Fruit fly (Drosophila melanogaster) whole organism, embryonic: Measurements from ENCODE around the gene sff.

Experiments
- B-H2 ChIP-seq: fragments of 200-800 bp; sonication (Bioruptor generic); optimal IDR thresholded peaks from 2 replicates; lab custom pipeline; 2018; ENCODE audit warnings: missing biosample characterization, mild to moderate bottlenecking, missing genetic modification characterization
- BtbVII ChIP-seq: fragments of 200-800 bp; sonication (Bioruptor generic); optimal IDR thresholded peaks from 3 replicates; lab custom pipeline; 2017; ENCODE audit warnings: missing biosample characterization, mild to moderate bottlenecking, missing genetic modification characterization
- CG12942 ChIP-seq: fragments of 200-800 bp; sonication (Bioruptor generic); optimal IDR thresholded peaks from 3 replicates; lab custom pipeline; 2016; ENCODE audit warnings: missing biosample characterization, missing genetic modification characterization
- CG13424 ChIP-seq: fragments of 200-800 bp; sonication (Bioruptor generic); optimal IDR thresholded peaks from 2 replicates; lab custom pipeline; 2019; ENCODE audit warnings: missing biosample characterization, mild to moderate bottlenecking, missing genetic modification characterization, moderate library complexity
- CG1529 ChIP-seq: fragments of 200-800 bp; sonication (Bioruptor generic); optimal IDR thresholded peaks from 3 replicates; lab custom pipeline; 2018; ENCODE audit warnings: missing biosample characterization, missing genetic modification characterization
- CG17186 ChIP-seq: fragments of 200-800 bp; sonication (Bioruptor generic); optimal IDR thresholded peaks from 3 replicates; lab custom pipeline; 2017; ENCODE audit warnings: missing biosample characterization, missing genetic modification reagents, missing genetic modification characterization
- CG30020 ChIP-seq: fragments of 200-800 bp; optimal IDR thresholded peaks from 2 replicates; lab custom pipeline; 2019; ENCODE audit warnings: missing biosample characterization, mild to moderate bottlenecking, missing genetic modification characterization, moderate library complexity
- CG30403 ChIP-seq: fragments of 200-800 bp; sonication (Bioruptor generic); optimal IDR thresholded peaks from 3 replicates; lab custom pipeline; 2016; ENCODE audit warnings: missing biosample characterization, missing genetic modification characterization
- CG31365 ChIP-seq: fragments of 200-800 bp; sonication (Bioruptor generic); optimal IDR thresholded peaks from 2 replicates; lab custom pipeline; 2018; ENCODE audit warnings: missing biosample characterization, mild to moderate bottlenecking, missing genetic modification characterization
- CG31388 ChIP-seq: fragments of 200-800 bp; sonication (Bioruptor generic); optimal IDR thresholded peaks from 2 replicates; lab custom pipeline; 2016; ENCODE audit warnings: missing biosample characterization, missing genetic modification characterization
- CG34376 ChIP-seq: fragments of 200-800 bp; sonication (Bioruptor generic); optimal IDR thresholded peaks from 2 replicates; lab custom pipeline; 2018; ENCODE audit warnings: missing biosample characterization, mild to moderate bottlenecking, missing genetic modification characterization
- CG3726 ChIP-seq: fragments of 200-800 bp; sonication (Bioruptor generic); IDR thresholded peaks from 3 replicates; pipeline ENCODE4, ENCODE4 v1.3.6; 2022; ENCODE audit warnings: missing biosample characterization, missing genetic modification characterization
- CG3838 ChIP-seq: fragments of 200-800 bp; sonication (Bioruptor generic); optimal IDR thresholded peaks from 3 replicates; lab custom pipeline; 2016; ENCODE audit warnings: missing biosample characterization, missing genetic modification characterization
- CG4424 ChIP-seq: fragments of 200-800 bp; sonication (Bioruptor generic); optimal IDR thresholded peaks from 3 replicates; lab custom pipeline; 2016; ENCODE audit warnings: missing biosample characterization, missing genetic modification characterization
- CG6272 ChIP-seq: fragments of 200-800 bp; sonication (Bioruptor generic); IDR thresholded peaks from 2 replicates; pipeline ENCODE4 v1.3.6; 2022; ENCODE audit warnings: missing biosample characterization, missing genetic modification characterization
- CG6765 ChIP-seq: fragments of 200-800 bp; sonication (Bioruptor generic); optimal IDR thresholded peaks from 3 replicates; lab custom pipeline; 2017; ENCODE audit warnings: missing biosample characterization, mild to moderate bottlenecking, missing genetic modification characterization
- CG7372 ChIP-seq: fragments of 200-800 bp; sonication (Bioruptor generic); IDR thresholded peaks from 2 replicates; pipeline ENCODE4 v1.3.6; 2022; ENCODE audit warnings: missing biosample characterization, missing genetic modification characterization
- CG7556 ChIP-seq: fragments of 200-800 bp; sonication (Bioruptor generic); optimal IDR thresholded peaks from 2 replicates; lab custom pipeline; 2017; ENCODE audit warnings: missing biosample characterization, mild to moderate bottlenecking, missing genetic modification characterization
- CG7928 ChIP-seq: fragments of 200-800 bp; sonication (Bioruptor generic); optimal IDR thresholded peaks from 2 replicates; lab custom pipeline; 2017; ENCODE audit warnings: missing biosample characterization, mild to moderate bottlenecking, missing genetic modification characterization
- CG8765 ChIP-seq: fragments of 200-800 bp; sonication (Bioruptor generic); IDR thresholded peaks from 2 replicates; pipeline ENCODE4 v1.3.6; 2022; ENCODE audit warnings: missing biosample characterization, missing genetic modification characterization
- CG8924 ChIP-seq: fragments of 200-800 bp; optimal IDR thresholded peaks from 3 replicates; lab custom pipeline; 2019; ENCODE audit warnings: missing biosample characterization, mild to moderate bottlenecking, missing genetic modification characterization, moderate library complexity
- CG9215 ChIP-seq: fragments of 200-800 bp; sonication (Bioruptor generic); IDR thresholded peaks from 2 replicates; pipeline ENCODE4 v1.3.6; 2022; ENCODE audit warnings: missing biosample characterization, missing genetic modification characterization
- CG9876 ChIP-seq: fragments of 200-800 bp; sonication (Bioruptor generic); optimal IDR thresholded peaks from 2 replicates; lab custom pipeline; 2016; ENCODE audit warnings: missing biosample characterization, missing genetic modification characterization
- D ChIP-seq, 2 experiments: fragments of 200-800 bp in 1 of 2; fragments of >200 bp in 1 of 2; sonication (Bioruptor generic) in 1 of 2; optimal IDR thresholded peaks; 2 replicates in 1 of 2; 3 replicates in 1 of 2; lab custom pipeline; 2017; ENCODE audit warnings: mild to moderate bottlenecking in 1 of 2, missing biosample characterization in 1 of 2, missing genetic modification characterization in 1 of 2, missing genetic modification reagents in 1 of 2
- Dref ChIP-seq: fragments of 200-800 bp; sonication (Bioruptor generic); IDR thresholded peaks from 2 replicates; pipeline ENCODE4 v1.3.6; 2022; ENCODE audit warnings: missing biosample characterization, missing genetic modification characterization
- GATAe ChIP-seq: fragments of 200-800 bp; sonication (Bioruptor generic); conservative IDR thresholded peaks from 2 replicates; pipeline ENCODE4 v1.3.6; 2022; ENCODE audit warnings: missing biosample characterization, missing genetic modification characterization
- Hr78 ChIP-seq, 2 experiments: fragments of 200-800 bp in 1 of 2; fragments of >200 bp in 1 of 2; sonication (Bioruptor generic) in 1 of 2; optimal IDR thresholded peaks; 2 replicates each; lab custom pipeline; 2017 to 2019; ENCODE audit warnings: missing biosample characterization in 2 of 2, missing genetic modification characterization in 2 of 2, mild to moderate bottlenecking in 1 of 2, moderate library complexity in 1 of 2
- Kr ChIP-seq: fragments of 200-800 bp; sonication (Bioruptor generic); optimal IDR thresholded peaks from 2 replicates; lab custom pipeline; 2017; ENCODE audit warnings: missing biosample characterization, mild to moderate bottlenecking, missing genetic modification characterization
- Spps ChIP-seq: fragments of 200-800 bp; sonication (Bioruptor generic); optimal IDR thresholded peaks from 2 replicates; lab custom pipeline; 2018; ENCODE audit warnings: missing biosample characterization, mild to moderate bottlenecking, missing genetic modification characterization
- Vsx1 ChIP-seq: fragments of 200-800 bp; sonication (Bioruptor generic); optimal IDR thresholded peaks from 2 replicates; lab custom pipeline; 2017; ENCODE audit warnings: missing biosample characterization, mild to moderate bottlenecking, missing genetic modification characterization, missing genetic modification reagents
- chif ChIP-seq, 2 experiments: fragments of 200-800 bp; sonication (Bioruptor generic); optimal IDR thresholded peaks; 3 replicates each; lab custom pipeline; 2016; ENCODE audit warnings: missing biosample characterization in 2 of 2, missing genetic modification characterization in 2 of 2
- da ChIP-seq: fragments of 200-800 bp; sonication (Bioruptor generic); optimal IDR thresholded peaks from 2 replicates; lab custom pipeline; 2016; ENCODE audit warnings: missing biosample characterization, missing genetic modification characterization
- danr ChIP-seq: fragments of 200-800 bp; sonication (Bioruptor generic); IDR thresholded peaks from 2 replicates; pipeline ENCODE4 v1.3.6; 2022; ENCODE audit warnings: missing biosample characterization, missing genetic modification characterization
- dati ChIP-seq: fragments of 200-800 bp; sonication (Bioruptor generic); IDR thresholded peaks from 2 replicates; pipeline ENCODE4 v1.3.6; 2022; ENCODE audit warnings: missing biosample characterization, missing genetic modification characterization
- dmrt99B ChIP-seq: fragments of 200-800 bp; sonication (Bioruptor generic); optimal IDR thresholded peaks from 2 replicates; lab custom pipeline; 2018; ENCODE audit warnings: missing biosample characterization, mild to moderate bottlenecking, missing genetic modification characterization, moderate library complexity
- gcm2 ChIP-seq: fragments of 200-800 bp; sonication (Bioruptor generic); optimal IDR thresholded peaks from 2 replicates; lab custom pipeline; 2016; ENCODE audit warnings: missing biosample characterization, missing genetic modification characterization
- lab ChIP-seq: fragments of 200-800 bp; sonication (Bioruptor generic); optimal IDR thresholded peaks from 3 replicates; lab custom pipeline; 2017; ENCODE audit warnings: missing biosample characterization, missing genetic modification characterization, mild to moderate bottlenecking, moderate library complexity, missing genetic modification reagents
- lilli ChIP-seq: fragments of 200-800 bp; sonication (Bioruptor generic); optimal IDR thresholded peaks from 3 replicates; lab custom pipeline; 2016; ENCODE audit warnings: missing biosample characterization, missing genetic modification characterization
- prd ChIP-seq, 3 experiments: fragments of >200 bp in 2 of 3; fragments of 200-800 bp in 1 of 3; sonication (Bioruptor generic) in 1 of 3; optimal IDR thresholded peaks in 2 of 3; IDR thresholded peaks in 1 of 3; 2 replicates in 2 of 3; 3 replicates in 1 of 3; pipeline versions ENCODE4 v1.3.6 to Lab custom; 2017 to 2022; ENCODE audit warnings: missing biosample characterization in 1 of 3, missing genetic modification characterization in 1 of 3
- sc ChIP-seq, 3 experiments: fragments of >200 bp in 2 of 3; fragments of 200-800 bp in 1 of 3; sonication (Bioruptor generic) in 1 of 3; optimal IDR thresholded peaks; 2 replicates in 2 of 3; 3 replicates in 1 of 3; lab custom pipeline; 2017; ENCODE audit warnings: mild to moderate bottlenecking in 1 of 3, missing biosample characterization in 1 of 3, missing genetic modification characterization in 1 of 3, missing genetic modification reagents in 1 of 3
- scrt ChIP-seq: fragments of 200-800 bp; sonication (Bioruptor generic); optimal IDR thresholded peaks from 2 replicates; lab custom pipeline; 2018; ENCODE audit warnings: missing biosample characterization, mild to moderate bottlenecking, missing genetic modification characterization, moderate library complexity
- sim ChIP-seq: fragments of 200-800 bp; sonication (Bioruptor generic); IDR thresholded peaks from 2 replicates; pipeline ENCODE4 v1.3.6; 2022; ENCODE audit warnings: missing biosample characterization, missing genetic modification characterization
- sna ChIP-seq: fragments of 200-800 bp; sonication (Bioruptor generic); IDR thresholded peaks from 2 replicates; pipeline ENCODE4 v1.3.6; 2022; ENCODE audit warnings: missing biosample characterization, missing genetic modification characterization; ENCODE audit not compliant: partially characterized antibody
- tll ChIP-seq, 2 experiments: fragments of 200-800 bp in 1 of 2; fragments of >200 bp in 1 of 2; sonication (Bioruptor generic) in 1 of 2; optimal IDR thresholded peaks; 2 replicates each; lab custom pipeline; 2017 to 2019; ENCODE audit warnings: missing biosample characterization in 2 of 2, missing genetic modification characterization in 2 of 2, mild to moderate bottlenecking in 1 of 2, moderate library complexity in 1 of 2
- trem ChIP-seq: fragments of 200-800 bp; optimal IDR thresholded peaks from 3 replicates; lab custom pipeline; 2019; ENCODE audit warnings: missing biosample characterization, mild to moderate bottlenecking, missing genetic modification characterization, moderate library complexity
- unpg ChIP-seq: fragments of 200-800 bp; sonication (Bioruptor generic); optimal IDR thresholded peaks from 3 replicates; lab custom pipeline; 2018; ENCODE audit warnings: missing biosample characterization, mild to moderate bottlenecking, missing genetic modification characterization, moderate library complexity
- vfl ChIP-seq: fragments of 200-800 bp; sonication (Bioruptor generic); optimal IDR thresholded peaks from 2 replicates; lab custom pipeline; 2016; ENCODE audit warnings: missing biosample characterization, missing genetic modification characterization
- zf30C ChIP-seq: fragments of 200-800 bp; sonication (Bioruptor generic); optimal IDR thresholded peaks from 3 replicates; lab custom pipeline; 2018; ENCODE audit warnings: missing biosample characterization, mild to moderate bottlenecking, missing genetic modification characterization

The sff gene

DNA sequence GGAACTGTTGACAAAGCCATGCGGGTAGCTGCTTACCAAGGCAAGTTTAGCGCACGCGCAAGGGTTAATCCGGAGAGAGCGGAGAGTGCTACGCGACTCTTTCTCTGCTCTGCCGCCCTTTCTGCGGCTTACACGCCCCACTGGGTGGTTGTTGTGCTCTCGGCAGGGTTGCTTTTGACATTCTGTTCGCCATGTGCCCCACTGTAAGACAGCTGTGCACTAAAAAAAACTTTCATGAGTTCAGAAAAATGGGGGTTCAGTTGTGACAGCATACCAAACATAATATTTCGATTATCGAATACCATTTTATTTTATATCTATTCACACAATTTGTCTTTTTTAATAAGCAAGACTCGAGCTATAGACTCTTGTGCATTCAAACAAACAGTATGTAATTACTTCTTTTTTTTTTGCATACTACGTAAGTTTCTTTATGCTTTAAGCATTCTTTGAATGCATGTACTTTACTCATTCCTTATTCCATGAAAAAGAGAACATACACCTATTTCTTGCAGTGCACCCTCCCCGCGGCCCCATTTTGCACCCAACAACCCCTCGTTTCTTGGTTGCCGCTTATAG is 3.5 kb downstream of the sff start (continued):
- TF ChIP-seq CG8765 (GFP tag; lab: Robert Waterston, UW), result no peak
- TF ChIP-seq CG4424 (GFP tag; lab: Kevin White, UChicago), result peak; percentile 10
- peak; percentile 41 for TF ChIP-seq unpg (GFP tag; lab: Kevin White, UChicago)
- peak; percentile 78 for TF ChIP-seq lab (GFP tag; lab: Kevin White, UChicago)
- TF ChIP-seq dati (GFP tag; lab: Robert Waterston, UW), result no peak
- no peak for TF ChIP-seq tll (GFP tag; optimal IDR thresholded peaks at IDR 0.05; lab: Kevin White, UChicago)
- no peak for TF ChIP-seq B-H2 (GFP tag; lab: Kevin White, UChicago)
- peak; percentile 73 for TF ChIP-seq dmrt99B (tag; lab: Kevin White, UChicago)
- TF ChIP-seq CG30403 (GFP tag; lab: Kevin White, UChicago), result peak; percentile 34
- TF ChIP-seq vfl (GFP tag; lab: Kevin White, UChicago), result no peak
- TF ChIP-seq CG1529 (GFP tag; lab: Kevin White, UChicago), result no peak
- no peak for TF ChIP-seq CG31365 (tag; lab: Kevin White, UChicago)
- TF ChIP-seq danr (GFP tag; lab: Robert Waterston, UW), result no peak
- TF ChIP-seq CG13424, result peak; percentile 67
- no peak for TF ChIP-seq prd (optimal IDR thresholded peaks at IDR 0.05; lab: Kevin White, UChicago)
- TF ChIP-seq prd (GFP tag; IDR thresholded peaks at IDR 0.05; lab: Robert Waterston, UW), result peak; percentile 34; the same call in 1 of the 3 replicates
- TF ChIP-seq CG12942 (GFP tag; lab: Kevin White, UChicago), result no peak
- peak; percentile 70 for TF ChIP-seq CG34376 (GFP tag; lab: Kevin White, UChicago)
- no peak for TF ChIP-seq CG7928 (GFP tag; lab: Kevin White, UChicago)
- TF ChIP-seq CG3726, result no peak
- TF ChIP-seq D (optimal IDR thresholded peaks at IDR 0.05; lab: Kevin White, UChicago), result no peak
- TF ChIP-seq D (GFP tag; optimal IDR thresholded peaks at IDR 0.05; lab: Kevin White, UChicago), result peak; percentile 18
- TF ChIP-seq trem (tag; lab: Kevin White, UChicago), result no peak
- peak; percentile 43 for TF ChIP-seq CG8924 (tag; lab: Kevin White, UChicago)
- TF ChIP-seq Kr (GFP tag; lab: Kevin White, UChicago), result no peak
- no peak for TF ChIP-seq GATAe (GFP tag; lab: Robert Waterston, UW)
- no peak for TF ChIP-seq da (GFP tag; lab: Kevin White, UChicago)
- TF ChIP-seq CG6272, result no peak
- TF ChIP-seq CG3838 (GFP tag; lab: Kevin White, UChicago), result no peak
- peak in 1 of 2 experiments; percentile 24 for TF ChIP-seq chif (GFP tag; optimal IDR thresholded peaks at IDR 0.05; lab: Kevin White, UChicago)
- no peak for TF ChIP-seq gcm2 (GFP tag; lab: Kevin White, UChicago)
- TF ChIP-seq Vsx1 (GFP tag; lab: Kevin White, UChicago), result no peak
- no peak for TF ChIP-seq CG7372 (GFP tag; lab: Robert Waterston, UW)
- TF ChIP-seq Spps (tag; lab: Kevin White, UChicago), result no peak
- peak; percentile 56 for TF ChIP-seq BtbVII
- TF ChIP-seq CG31388, result no peak
- no peak for TF ChIP-seq sim (GFP tag; lab: Robert Waterston, UW)
- TF ChIP-seq zf30C, result peak; percentile 69
- no peak; the same call in 1 of the 2 replicates for TF ChIP-seq Dref (GFP tag; lab: Robert Waterston, UW)
- TF ChIP-seq sna (GFP tag; lab: Robert Waterston, UW), result no peak
- no peak for TF ChIP-seq CG17186 (GFP tag; lab: Kevin White, UChicago)
- no peak for TF ChIP-seq sc (optimal IDR thresholded peaks at IDR 0.05; lab: Kevin White, UChicago)
- TF ChIP-seq sc (GFP tag; optimal IDR thresholded peaks at IDR 0.05; lab: Kevin White, UChicago), result no peak
- no peak for TF ChIP-seq Hr78 (GFP tag; optimal IDR thresholded peaks at IDR 0.05; lab: Kevin White, UChicago)
- peak; percentile 2 for TF ChIP-seq lilli (GFP tag; lab: Kevin White, UChicago)
- TF ChIP-seq CG6765 (GFP tag; lab: Kevin White, UChicago), result peak; percentile 13
- peak; percentile 27; the same call in 1 of the 2 replicates for TF ChIP-seq CG9215 (GFP tag; lab: Robert Waterston, UW)
- TF ChIP-seq CG9876 (GFP tag; lab: Kevin White, UChicago), result no peak
- peak; percentile 19 for TF ChIP-seq scrt (GFP tag; lab: Kevin White, UChicago)
- TF ChIP-seq CG7556 (GFP tag; lab: Kevin White, UChicago), result peak; percentile 80
- no peak for TF ChIP-seq CG30020
